Worm (Caenorhabditis elegans) whole organism, L2 larva: Measurements from ENCODE around the gene pcca-1.
"Not testable (repeated sequence)": the region's sequence is repeated elsewhere in the genome, so short reads cannot be mapped to it uniquely, and the experiment has no call there.

ENCODE experiments used
- C34F6.9 ChIP-seq: fragments of 150-350 bp; optimal IDR thresholded peaks from 2 replicates; lab custom pipeline; 2014; ENCODE audit warnings: missing biosample characterization, missing genetic modification characterization
- F13H6.1 ChIP-seq: sonication (generic microtip); optimal IDR thresholded peaks from 2 replicates; lab custom pipeline; 2016; ENCODE audit warnings: missing genetic modification characterization, missing compliant biosample characterization
- R02D3.7 ChIP-seq: fragments of 150-350 bp; optimal IDR thresholded peaks from 2 replicates; lab custom pipeline; 2014; ENCODE audit warnings: missing biosample characterization, missing genetic modification characterization
- ZK546.5 ChIP-seq: sonication (generic microtip); optimal IDR thresholded peaks from 2 replicates; lab custom pipeline; 2017; ENCODE audit warnings: missing biosample characterization, missing genetic modification characterization
- alr-1 ChIP-seq: fragments of 150-350 bp; optimal IDR thresholded peaks from 2 replicates; lab custom pipeline; 2014; ENCODE audit warnings: missing biosample characterization, missing genetic modification characterization
- aly-2 ChIP-seq: fragments of 150-350 bp; optimal IDR thresholded peaks from 2 replicates; lab custom pipeline; 2014; ENCODE audit warnings: missing biosample characterization, missing genetic modification characterization
- ama-1 ChIP-seq: fragments of 150-350 bp; optimal IDR thresholded peaks from 2 replicates; lab custom pipeline; 2018; ENCODE audit warnings: inconsistent platforms
- blmp-1 ChIP-seq: sonication (generic microtip); optimal IDR thresholded peaks from 2 replicates; lab custom pipeline; 2017; ENCODE audit warnings: missing genetic modification characterization, mild to moderate bottlenecking, missing compliant biosample characterization, antibody characterized with exemption, moderate library complexity; ENCODE audit not compliant: insufficient read depth
- crh-2 ChIP-seq: sonication (generic microtip); optimal IDR thresholded peaks from 2 replicates; lab custom pipeline; 2017; ENCODE audit warnings: missing biosample characterization, missing genetic modification characterization
- egl-27 ChIP-seq: sonication (generic microtip); optimal IDR thresholded peaks from 3 replicates; lab custom pipeline; 2017; ENCODE audit warnings: missing biosample characterization, missing genetic modification reagents, missing genetic modification characterization
- elt-1 ChIP-seq: fragments of 150-350 bp; optimal IDR thresholded peaks from 2 replicates; lab custom pipeline; 2014; ENCODE audit warnings: missing biosample characterization, missing genetic modification characterization
- gmeb-1 ChIP-seq: fragments of 150-350 bp; optimal IDR thresholded peaks from 2 replicates; lab custom pipeline; 2014; ENCODE audit warnings: missing biosample characterization, missing genetic modification characterization
- lin-13 ChIP-seq: fragments of 150-350 bp; optimal IDR thresholded peaks from 2 replicates; lab custom pipeline; 2014; ENCODE audit warnings: missing biosample characterization, missing genetic modification reagents, missing genetic modification characterization
- lin-39 ChIP-seq: fragments of 150-350 bp; optimal IDR thresholded peaks from 2 replicates; lab custom pipeline; 2014; ENCODE audit warnings: missing biosample characterization, missing genetic modification reagents, missing genetic modification characterization
- lsy-2 ChIP-seq, 2 experiments: fragments of 150-350 bp in 1 of 2; sonication (generic microtip) in 1 of 2; optimal IDR thresholded peaks; 2 replicates each; lab custom pipeline; 2014 to 2017; ENCODE audit warnings: missing biosample characterization in 2 of 2, missing genetic modification characterization in 2 of 2
- mab-5 ChIP-seq: fragments of 150-350 bp; optimal IDR thresholded peaks from 2 replicates; lab custom pipeline; 2014; ENCODE audit warnings: missing biosample characterization, missing genetic modification characterization
- mbf-1 ChIP-seq: sonication (generic microtip); optimal IDR thresholded peaks from 2 replicates; lab custom pipeline; 2017; ENCODE audit warnings: missing biosample characterization, missing genetic modification characterization
- nhr-10 ChIP-seq: sonication (generic microtip); optimal IDR thresholded peaks from 2 replicates; lab custom pipeline; 2017; ENCODE audit warnings: missing biosample characterization, missing genetic modification characterization
- nhr-12 ChIP-seq: fragments of 150-350 bp; optimal IDR thresholded peaks from 2 replicates; lab custom pipeline; 2014; ENCODE audit warnings: missing biosample characterization, missing genetic modification characterization
- nhr-129 ChIP-seq: fragments of 150-350 bp; optimal IDR thresholded peaks from 2 replicates; lab custom pipeline; 2014; ENCODE audit warnings: missing biosample characterization, missing genetic modification characterization
- nhr-21 ChIP-seq: fragments of 150-350 bp; optimal IDR thresholded peaks from 2 replicates; lab custom pipeline; 2014; ENCODE audit warnings: missing biosample characterization, missing genetic modification characterization
- nhr-23 ChIP-seq: fragments of 150-350 bp; optimal IDR thresholded peaks from 2 replicates; lab custom pipeline; 2014; ENCODE audit warnings: missing biosample characterization, missing genetic modification reagents, missing genetic modification characterization
- nhr-25 ChIP-seq: fragments of 150-350 bp; sonication (generic microtip); optimal IDR thresholded peaks from 3 replicates; lab custom pipeline; 2014; ENCODE audit warnings: missing biosample characterization, missing genetic modification characterization
- nhr-77 ChIP-seq: fragments of 150-350 bp; optimal IDR thresholded peaks from 2 replicates; lab custom pipeline; 2014; ENCODE audit warnings: missing biosample characterization, missing genetic modification characterization
- peb-1 ChIP-seq: fragments of 150-350 bp; optimal IDR thresholded peaks from 2 replicates; lab custom pipeline; 2014; ENCODE audit warnings: missing biosample characterization, missing genetic modification characterization
- skn-1 ChIP-seq: sonication (generic microtip); optimal IDR thresholded peaks from 2 replicates; lab custom pipeline; 2017; ENCODE audit warnings: missing biosample characterization, missing genetic modification characterization
- sma-3 ChIP-seq: sonication (generic microtip); optimal IDR thresholded peaks from 2 replicates; lab custom pipeline; 2016; ENCODE audit warnings: missing genetic modification reagents, missing genetic modification characterization, missing compliant biosample characterization
- sma-9 ChIP-seq, 2 experiments: fragments of 150-350 bp in 1 of 2; sonication (generic microtip) in 1 of 2; optimal IDR thresholded peaks; 2 replicates each; lab custom pipeline; 2014 to 2016; ENCODE audit warnings: missing genetic modification characterization in 2 of 2, mild to moderate bottlenecking in 1 of 2, missing biosample characterization in 1 of 2, missing compliant biosample characterization in 1 of 2, missing genetic modification reagents in 1 of 2, moderate library complexity in 1 of 2
- unc-39 ChIP-seq: fragments of 150-350 bp; optimal IDR thresholded peaks from 2 replicates; lab custom pipeline; 2014; ENCODE audit warnings: missing biosample characterization, missing genetic modification characterization
- unc-55 ChIP-seq: fragments of 150-350 bp; sonication (generic microtip); optimal IDR thresholded peaks from 3 replicates; lab custom pipeline; 2014; ENCODE audit warnings: missing biosample characterization, missing genetic modification reagents, missing genetic modification characterization
- unc-62 ChIP-seq: fragments of 150-350 bp; optimal IDR thresholded peaks from 2 replicates; lab custom pipeline; 2014; ENCODE audit warnings: missing biosample characterization, missing genetic modification reagents, missing genetic modification characterization
- zag-1 ChIP-seq: fragments of 150-350 bp; optimal IDR thresholded peaks from 2 replicates; lab custom pipeline; 2014; ENCODE audit warnings: missing biosample characterization, missing genetic modification characterization
- ztf-1 ChIP-seq: fragments of 200-800 bp; sonication (Bioruptor generic); conservative IDR thresholded peaks from 2 replicates; pipeline ENCODE4 v1.3.6; 2022; ENCODE audit warnings: missing genetic modification characterization, missing compliant biosample characterization
- ztf-11 ChIP-seq: sonication (generic microtip); optimal IDR thresholded peaks from 2 replicates; lab custom pipeline; 2017; ENCODE audit warnings: missing biosample characterization, missing genetic modification characterization
- ztf-4 ChIP-seq: fragments of 150-350 bp; optimal IDR thresholded peaks from 2 replicates; lab custom pipeline; 2014; ENCODE audit warnings: missing biosample characterization, missing genetic modification characterization

pcca-1 gene

DNA sequence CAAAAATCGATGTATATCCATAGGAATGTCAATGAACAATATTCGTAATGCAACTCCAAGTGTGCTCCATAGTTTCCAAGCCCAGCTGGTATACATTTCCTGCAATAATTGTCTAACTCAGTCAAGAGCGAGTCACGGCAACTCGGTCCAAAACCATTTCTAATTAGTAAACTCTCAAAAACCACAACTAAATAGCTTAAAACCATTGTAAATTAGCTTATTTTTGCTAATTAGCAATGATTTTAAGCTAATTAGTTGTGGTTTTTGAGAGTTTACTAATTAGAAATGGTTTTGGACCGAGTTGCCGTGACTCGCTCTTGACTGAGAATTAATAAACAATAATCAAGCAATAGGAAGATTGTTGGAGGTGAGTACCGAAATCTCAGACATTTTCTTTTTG, 4.0 kb upstream of the pcca-1 start, which contains the start of gene dhs-29:
TSS of gene dhs-29 (minus strand) at position 101 of the 400 bp plus-strand sequence.
- not testable (repeated sequence) for TF ChIP-seq ztf-11, nhr-23, mbf-1 (tag; lab: Kevin White, UChicago)

DNA sequence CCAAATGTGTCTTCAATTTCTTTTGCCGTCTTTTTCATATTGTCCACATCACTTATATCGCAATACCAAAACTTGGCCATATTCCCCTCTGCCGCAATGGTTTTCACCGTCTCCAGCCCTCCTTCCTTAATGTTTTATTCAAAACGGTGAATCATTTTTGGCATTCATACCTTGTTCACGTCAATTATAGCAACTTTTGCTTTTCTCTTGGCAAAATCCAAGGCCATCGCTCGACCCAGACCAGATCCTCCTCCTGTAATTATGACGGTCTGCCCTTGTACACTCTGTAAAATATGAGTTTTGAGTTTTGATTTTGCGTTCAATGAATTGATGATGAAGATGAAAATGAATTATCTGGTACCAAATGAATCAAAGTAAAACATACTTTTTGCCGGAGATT, 3.6 kb upstream of the pcca-1 start:
- TF ChIP-seq aly-2 (tag; lab: Kevin White, UChicago) (no peak), ztf-11 (tag; lab: Kevin White, UChicago) (no peak), lin-39 (no peak), crh-2 (tag; lab: Kevin White, UChicago) (no peak), lin-13 (no peak), ZK546.5 (no peak), nhr-10 (no peak), R02D3.7 (tag; lab: Kevin White, UChicago) (no peak), unc-39 (no peak), ztf-1 (GFP tag; lab: Robert Waterston, UW) (no peak), gmeb-1 (tag; lab: Kevin White, UChicago) (no peak), alr-1 (tag; lab: Kevin White, UChicago) (no peak), lsy-2 (tag; optimal IDR thresholded peaks at IDR 0.05; lab: Kevin White, UChicago) (no peak), egl-27 (tag; lab: Kevin White, UChicago) (no peak), ztf-4 (tag; lab: Kevin White, UChicago) (no peak), peb-1 (tag; lab: Kevin White, UChicago) (no peak), unc-62 (GFP tag; lab: Kevin White, UChicago) (no peak), mab-5 (tag; lab: Kevin White, UChicago) (no peak), elt-1 (tag; lab: Kevin White, UChicago) (no peak), skn-1 (tag; lab: Kevin White, UChicago) (no peak)

DNA sequence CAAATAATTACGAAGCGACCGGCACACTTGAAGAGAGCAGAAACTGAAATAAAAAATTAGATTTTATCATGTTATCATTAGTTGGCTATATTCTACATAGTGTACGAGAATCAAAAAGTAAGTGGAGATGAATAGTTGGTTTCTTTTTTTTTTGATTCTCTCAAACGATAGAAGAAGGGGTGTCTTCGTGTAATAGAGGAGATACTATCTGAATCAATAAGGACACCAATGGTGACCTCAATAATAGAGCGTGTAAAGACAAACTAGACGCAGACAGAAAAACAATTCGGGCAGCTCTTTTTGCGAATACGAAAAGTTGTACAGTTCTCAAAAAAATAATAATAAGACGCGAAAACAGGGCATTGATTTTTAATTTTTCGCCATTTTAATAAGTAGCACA, 1.7 kb upstream of the pcca-1 start:
- TF ChIP-seq lsy-2 (tag; optimal IDR thresholded peaks at IDR 0.05; lab: Kevin White, UChicago) (peak in 1 of 2 experiments; percentile 4), nhr-12 (tag; lab: Kevin White, UChicago) (no peak), nhr-25 (tag; lab: Kevin White, UChicago) (peak; percentile 6)

DNA sequence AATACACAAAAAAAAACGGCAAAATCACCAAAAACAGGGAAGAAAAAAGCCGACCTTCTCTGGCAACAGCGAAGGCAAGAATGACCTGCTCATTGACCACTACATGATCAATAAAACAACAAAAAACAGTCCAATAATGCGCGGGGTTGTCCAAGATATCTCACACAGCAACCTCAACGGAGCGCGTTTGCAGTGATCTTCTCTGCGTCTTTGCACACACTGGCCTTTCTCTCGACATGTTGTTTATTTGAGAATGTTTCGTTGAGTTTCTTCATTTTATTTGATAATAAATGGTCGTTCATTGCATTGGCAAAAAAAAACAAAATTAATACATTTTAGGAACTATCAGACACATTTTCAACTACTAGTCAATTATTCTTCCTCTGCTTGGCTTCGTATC, 842 bp upstream of the pcca-1 start:
- TF ChIP-seq lin-13, result peak; percentile 62
- TF ChIP-seq gmeb-1 (tag; lab: Kevin White, UChicago), result peak; percentile 48
- peak; percentile 31 for TF ChIP-seq crh-2 (tag; lab: Kevin White, UChicago)
- TF ChIP-seq nhr-21 (tag; lab: Kevin White, UChicago), result peak; percentile 24
- no peak for TF ChIP-seq lin-39
- TF ChIP-seq unc-39, result no peak
- TF ChIP-seq sma-3 (GFP tag; lab: Kevin White, UChicago), result peak; percentile 31
- peak; percentile 62 for TF ChIP-seq sma-9 (GFP tag; optimal IDR thresholded peaks at IDR 0.05; lab: Kevin White, UChicago)
- TF ChIP-seq sma-9 (tag; optimal IDR thresholded peaks at IDR 0.05; lab: Kevin White, UChicago), result no peak
- no peak for TF ChIP-seq ztf-1 (GFP tag; lab: Robert Waterston, UW)
- peak in 1 of 2 experiments; percentile 26 for TF ChIP-seq lsy-2 (tag; optimal IDR thresholded peaks at IDR 0.05; lab: Kevin White, UChicago)
- TF ChIP-seq unc-55 (GFP tag; lab: Kevin White, UChicago), result peak; percentile 58
- peak; percentile 4 for TF ChIP-seq C34F6.9 (tag; lab: Kevin White, UChicago)
- TF ChIP-seq F13H6.1, result peak; percentile 19
- no peak for TF ChIP-seq zag-1
- TF ChIP-seq egl-27 (tag; lab: Kevin White, UChicago), result no peak
- no peak for TF ChIP-seq nhr-77 (tag; lab: Kevin White, UChicago)
- peak; percentile 23 for TF ChIP-seq blmp-1 (tag; lab: Kevin White, UChicago)
- peak; percentile 10 for TF ChIP-seq nhr-25 (tag; lab: Kevin White, UChicago)
- TF ChIP-seq nhr-129 (tag; lab: Kevin White, UChicago), result peak; percentile 75
- TF ChIP-seq ama-1, result no peak
- TF ChIP-seq, all 48 proteins: peak for 13
